Worm (Caenorhabditis elegans) whole organism, L4 larva: Measurements from ENCODE around the gene amph-1.

Experiments
- hif-1 ChIP-seq, 2 experiments: sonication (generic microtip); optimal IDR thresholded peaks; 2 replicates each; lab custom pipeline; 2016 to 2017; ENCODE audit warnings: missing compliant biosample characterization in 2 of 2, missing genetic modification characterization in 2 of 2, missing genetic modification reagents in 2 of 2, missing genotype in 2 of 2, mild to moderate bottlenecking in 1 of 2
- lin-15B ChIP-seq: fragments of 150-350 bp; sonication (generic microtip); optimal IDR thresholded peaks from 3 replicates; lab custom pipeline; 2014; ENCODE audit warnings: missing biosample characterization, missing genetic modification characterization

ce11 chrIV:9676535-9676934, 28.9 kb upstream of the amph-1 start:
- TF ChIP-seq lin-15B (no peak), hif-1 (tag; optimal IDR thresholded peaks at IDR 0.05; lab: Kevin White, UChicago) (peak in 1 of 2 experiments; percentile 35)
